Worm (Caenorhabditis elegans) whole organism, L4 larva: ENCODE results near the gene rcan-1.

ENCODE experiments used
- F10B5.3 ChIP-seq: sonication (generic microtip); optimal IDR thresholded peaks from 2 replicates; lab custom pipeline; 2016; ENCODE audit warnings: mild to moderate bottlenecking, missing genetic modification characterization, missing compliant biosample characterization
- F44E2.7 ChIP-seq: fragments of 200-800 bp; sonication (Bioruptor generic); IDR thresholded peaks from 2 replicates; pipeline ENCODE4 v2.1.2; 2022; ENCODE audit warnings: missing genetic modification characterization, missing compliant biosample characterization
- F49E8.2 ChIP-seq: sonication (generic microtip); optimal IDR thresholded peaks from 2 replicates; lab custom pipeline; 2016; ENCODE audit warnings: missing compliant biosample characterization, mild to moderate bottlenecking, missing genetic modification characterization, borderline replicate concordance
- R02D3.7 ChIP-seq: fragments of 150-350 bp; sonication (generic microtip); optimal IDR thresholded peaks from 3 replicates; lab custom pipeline; 2014; ENCODE audit warnings: missing biosample characterization, missing genetic modification characterization
- T26A8.4 ChIP-seq: fragments of 200-800 bp; sonication (Bioruptor generic); IDR thresholded peaks from 2 replicates; pipeline ENCODE4 v1.3.6; 2022; ENCODE audit warnings: missing genetic modification characterization, missing compliant biosample characterization
- Y48G9A.11 ChIP-seq: fragments of 200-800 bp; sonication (Bioruptor generic); IDR thresholded peaks from 2 replicates; pipeline ENCODE4 v1.3.6; 2022; ENCODE audit warnings: missing genetic modification reagents, missing genetic modification characterization, missing compliant biosample characterization
- ZK546.5 ChIP-seq, 2 experiments: sonication (generic microtip); optimal IDR thresholded peaks; 2 replicates each; lab custom pipeline; 2017; ENCODE audit warnings: missing biosample characterization in 2 of 2, missing genetic modification characterization in 2 of 2
- ama-1 ChIP-seq: fragments of 150-350 bp; optimal IDR thresholded peaks from 2 replicates; lab custom pipeline; 2014; ENCODE audit warnings: inconsistent platforms, mixed read lengths
- arid-1 ChIP-seq: fragments of 200-800 bp; sonication (Bioruptor generic); conservative IDR thresholded peaks from 2 replicates; pipeline ENCODE4 v1.3.6; 2022; ENCODE audit warnings: missing genetic modification reagents, missing genetic modification characterization, missing compliant biosample characterization
- ceh-32 ChIP-seq: sonication (generic microtip); optimal IDR thresholded peaks from 2 replicates; lab custom pipeline; 2016; ENCODE audit warnings: mild to moderate bottlenecking, missing genetic modification characterization, missing compliant biosample characterization; ENCODE audit not compliant: poor library complexity
- ces-1 ChIP-seq: fragments of 150-350 bp; sonication (generic microtip); optimal IDR thresholded peaks from 4 replicates; lab custom pipeline; 2014; ENCODE audit warnings: missing biosample characterization, missing genetic modification reagents, missing genetic modification characterization
- cey-2 ChIP-seq: sonication (generic microtip); optimal IDR thresholded peaks from 3 replicates; lab custom pipeline; 2017; ENCODE audit warnings: missing genetic modification characterization, mild to moderate bottlenecking, missing compliant biosample characterization, antibody characterized with exemption, borderline replicate concordance; ENCODE audit not compliant: insufficient read depth
- ctbp-1 ChIP-seq: fragments of 200-800 bp; sonication (Bioruptor generic); IDR thresholded peaks from 2 replicates; pipeline ENCODE4 v1.3.6; 2022; ENCODE audit warnings: missing genetic modification reagents, missing genetic modification characterization, missing compliant biosample characterization
- daf-12 ChIP-seq: fragments of 150-350 bp; optimal IDR thresholded peaks from 2 replicates; lab custom pipeline; 2014; ENCODE audit warnings: missing biosample characterization, missing genetic modification reagents, missing genetic modification characterization
- daf-16 ChIP-seq, 3 experiments: sonication (generic microtip); optimal IDR thresholded peaks; 2 replicates each; lab custom pipeline; 2016 to 2017; ENCODE audit warnings: missing genetic modification characterization in 3 of 3, missing genetic modification reagents in 3 of 3, mild to moderate bottlenecking in 2 of 3, missing compliant biosample characterization in 2 of 3, missing biosample characterization in 1 of 3, moderate library complexity in 1 of 3
- daf-19 ChIP-seq: fragments of 200-800 bp; sonication (Bioruptor generic); conservative IDR thresholded peaks from 2 replicates; pipeline ENCODE4 v1.3.6; 2022; ENCODE audit warnings: missing genetic modification characterization, missing compliant biosample characterization
- dmd-8 ChIP-seq: fragments of 200-800 bp; sonication (Bioruptor generic); IDR thresholded peaks from 2 replicates; pipeline ENCODE4 v1.3.6; 2022; ENCODE audit warnings: missing genetic modification characterization, missing compliant biosample characterization
- dmd-9 ChIP-seq: fragments of 200-800 bp; sonication (Bioruptor generic); IDR thresholded peaks from 2 replicates; pipeline ENCODE4 v1.3.6; 2022; ENCODE audit warnings: missing genetic modification reagents, missing genetic modification characterization, missing compliant biosample characterization
- dpl-1 ChIP-seq: fragments of 150-350 bp; optimal IDR thresholded peaks from 2 replicates; lab custom pipeline; 2014; ENCODE audit warnings: missing biosample characterization, missing genetic modification reagents, missing genetic modification characterization
- duxl-1 ChIP-seq: sonication (generic microtip); optimal IDR thresholded peaks from 2 replicates; lab custom pipeline; 2016; ENCODE audit warnings: mild to moderate bottlenecking, missing genetic modification characterization, moderate library complexity, missing compliant biosample characterization; ENCODE audit not compliant: poor library complexity
- dve-1 ChIP-seq: sonication (generic microtip); optimal IDR thresholded peaks from 2 replicates; lab custom pipeline; 2017; ENCODE audit warnings: antibody characterized with exemption, mild to moderate bottlenecking, missing genetic modification characterization, missing compliant biosample characterization; ENCODE audit not compliant: insufficient read depth
- egl-27 ChIP-seq: sonication (generic microtip); optimal IDR thresholded peaks from 3 replicates; lab custom pipeline; 2017; ENCODE audit warnings: missing biosample characterization, missing genetic modification reagents, missing genetic modification characterization
- hlh-11 ChIP-seq: fragments of 200-800 bp; sonication (Bioruptor generic); optimal IDR thresholded peaks from 2 replicates; lab custom pipeline; 2018; ENCODE audit warnings: mild to moderate bottlenecking, missing genetic modification characterization, missing compliant biosample characterization
- hlh-30 ChIP-seq: sonication (generic microtip); optimal IDR thresholded peaks from 2 replicates; lab custom pipeline; 2017; ENCODE audit warnings: antibody characterized with exemption, mild to moderate bottlenecking, missing genetic modification characterization, missing compliant biosample characterization; ENCODE audit not compliant: insufficient read depth
- lin-1 ChIP-seq: fragments of 200-800 bp; sonication (Bioruptor generic); IDR thresholded peaks from 2 replicates; pipeline ENCODE4 v1.3.6; 2022; ENCODE audit warnings: missing genetic modification reagents, missing genetic modification characterization, missing compliant biosample characterization
- lin-13 ChIP-seq: fragments of 150-350 bp; optimal IDR thresholded peaks from 2 replicates; lab custom pipeline; 2014; ENCODE audit warnings: missing biosample characterization, missing genetic modification reagents, missing genetic modification characterization
- lin-38 ChIP-seq: fragments of 200-800 bp; sonication (Bioruptor generic); IDR thresholded peaks from 2 replicates; pipeline ENCODE4 v1.3.6; 2022; ENCODE audit warnings: missing genetic modification reagents, missing genetic modification characterization, missing compliant biosample characterization
- lir-3 ChIP-seq: sonication (generic microtip); optimal IDR thresholded peaks from 2 replicates; lab custom pipeline; 2016; ENCODE audit warnings: mild to moderate bottlenecking, missing genetic modification characterization, missing compliant biosample characterization
- lsy-2 ChIP-seq, 2 experiments: fragments of 150-350 bp in 1 of 2; sonication (generic microtip) in 1 of 2; optimal IDR thresholded peaks; 2 replicates each; lab custom pipeline; 2014 to 2017; ENCODE audit warnings: missing biosample characterization in 2 of 2, missing genetic modification characterization in 2 of 2
- mep-1 ChIP-seq: fragments of 150-350 bp; sonication (generic microtip); optimal IDR thresholded peaks from 3 replicates; lab custom pipeline; 2014; ENCODE audit warnings: missing biosample characterization, missing genetic modification characterization
- mes-2 ChIP-seq: sonication (generic microtip); optimal IDR thresholded peaks from 2 replicates; lab custom pipeline; 2016; ENCODE audit warnings: missing genotype, mild to moderate bottlenecking, missing genetic modification characterization, missing compliant biosample characterization; ENCODE audit not compliant: poor library complexity, severe bottlenecking
- nhr-102 ChIP-seq: sonication (generic microtip); optimal IDR thresholded peaks from 2 replicates; lab custom pipeline; 2016; ENCODE audit warnings: mild to moderate bottlenecking, missing genetic modification characterization, moderate library complexity, missing compliant biosample characterization
- nhr-25 ChIP-seq: sonication (generic microtip); optimal IDR thresholded peaks from 2 replicates; lab custom pipeline; 2017; ENCODE audit warnings: missing genetic modification characterization, mild to moderate bottlenecking, missing compliant biosample characterization, antibody characterized with exemption, moderate library complexity, borderline replicate concordance; ENCODE audit not compliant: insufficient read depth
- nhr-42 ChIP-seq: fragments of 200-800 bp; sonication (Bioruptor generic); IDR thresholded peaks from 2 replicates; pipeline ENCODE4 v1.3.6; 2022; ENCODE audit warnings: missing genetic modification characterization, missing compliant biosample characterization
- nhr-6 ChIP-seq: fragments of 150-350 bp; optimal IDR thresholded peaks from 2 replicates; lab custom pipeline; 2014; ENCODE audit warnings: missing biosample characterization, missing genetic modification characterization
- pha-4 ChIP-seq, 2 experiments: fragments of 150-350 bp in 1 of 2; fragments of 200-800 bp in 1 of 2; sonication (Bioruptor generic) in 1 of 2; IDR thresholded peaks in 1 of 2; optimal IDR thresholded peaks in 1 of 2; 2 replicates each; pipeline versions ENCODE4 v1.3.6 to Lab custom; 2014 to 2022; ENCODE audit warnings: missing genetic modification characterization in 2 of 2, missing genetic modification reagents in 2 of 2, missing biosample characterization in 1 of 2, missing compliant biosample characterization in 1 of 2
- php-3 ChIP-seq: fragments of 200-800 bp; sonication (Bioruptor generic); IDR thresholded peaks from 2 replicates; pipeline ENCODE4 v1.3.6; 2022; ENCODE audit warnings: missing genetic modification reagents, missing genetic modification characterization, missing compliant biosample characterization
- rbr-2 ChIP-seq: sonication (generic microtip); optimal IDR thresholded peaks from 2 replicates; lab custom pipeline; 2016; ENCODE audit warnings: missing genotype, missing genetic modification characterization, missing compliant biosample characterization
- set-16 ChIP-seq: fragments of 200-800 bp; sonication (Bioruptor generic); IDR thresholded peaks from 2 replicates; pipeline ENCODE4 v1.3.6; 2022; ENCODE audit warnings: missing genetic modification reagents, missing genetic modification characterization, missing compliant biosample characterization
- snpc-1.2 ChIP-seq: fragments of 200-800 bp; sonication (Bioruptor generic); IDR thresholded peaks from 2 replicates; pipeline ENCODE4 v1.3.6; 2022; ENCODE audit warnings: missing genetic modification reagents, missing genetic modification characterization, missing compliant biosample characterization
- snpc-4 ChIP-seq: fragments of 150-350 bp; optimal IDR thresholded peaks from 2 replicates; lab custom pipeline; 2014; ENCODE audit warnings: missing biosample characterization, missing genetic modification characterization
- spr-1 ChIP-seq: sonication (generic microtip); optimal IDR thresholded peaks from 2 replicates; lab custom pipeline; 2016; ENCODE audit warnings: mild to moderate bottlenecking, missing genetic modification characterization, missing compliant biosample characterization
- unc-130 ChIP-seq: sonication (generic microtip); optimal IDR thresholded peaks from 2 replicates; lab custom pipeline; 2016; ENCODE audit warnings: missing genetic modification reagents, missing genetic modification characterization, missing compliant biosample characterization
- unc-62 ChIP-seq, 3 experiments: fragments of 150-350 bp in 1 of 3; sonication (generic microtip); optimal IDR thresholded peaks in 2 of 3; peaks in 1 of 3; 1 replicate in 1 of 3; 2 replicates in 2 of 3; lab custom pipeline; 2014 to 2017; ENCODE audit warnings: missing biosample characterization in 3 of 3, missing genetic modification characterization in 3 of 3, missing genetic modification reagents in 3 of 3, missing genotype in 1 of 3
- vab-7 ChIP-seq: fragments of 200-800 bp; sonication (Bioruptor generic); IDR thresholded peaks from 2 replicates; pipeline ENCODE4 v1.3.6; 2022; ENCODE audit warnings: missing genetic modification reagents, missing genetic modification characterization, missing compliant biosample characterization
- zip-11 ChIP-seq: fragments of 200-800 bp; sonication (Bioruptor generic); IDR thresholded peaks from 2 replicates; pipeline ENCODE4 v1.3.6; 2022; ENCODE audit warnings: missing genetic modification characterization, missing compliant biosample characterization
- zip-2 ChIP-seq: fragments of 150-350 bp; optimal IDR thresholded peaks from 2 replicates; lab custom pipeline; 2014; ENCODE audit warnings: missing biosample characterization, missing genetic modification characterization

The rcan-1 gene

DNA sequence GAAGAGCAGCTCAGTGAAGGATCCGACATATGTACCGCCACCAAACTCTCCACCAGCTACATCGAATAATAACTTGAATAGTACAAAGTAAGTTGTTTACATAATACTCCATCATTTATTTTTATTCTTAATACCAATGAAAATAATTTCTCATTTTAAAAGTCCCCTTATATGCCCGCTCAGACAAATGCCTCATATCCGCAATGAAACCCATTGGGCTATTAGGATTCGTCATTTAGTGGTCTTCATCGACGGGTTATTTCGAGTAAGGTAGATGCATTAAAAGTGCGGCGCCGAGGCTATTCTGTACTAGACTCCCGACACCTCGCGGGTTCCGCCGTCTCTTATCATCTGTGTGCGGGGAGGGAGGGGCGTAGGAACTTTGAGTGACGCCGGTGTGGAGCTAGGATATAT is 30.2 kb downstream of the rcan-1 start:
- TF ChIP-seq zip-11 (no peak), duxl-1 (tag; lab: Kevin White, UChicago) (peak; percentile 74), ama-1 (lab: Kevin White, UChicago) (peak; percentile 88), lir-3 (no peak), snpc-4 (tag; lab: Kevin White, UChicago) (peak; percentile 84), snpc-1.2 (GFP tag; lab: Robert Waterston, UW) (peak; percentile 84), spr-1 (tag; lab: Kevin White, UChicago) (no peak), ceh-32 (tag; lab: Kevin White, UChicago) (no peak), Y48G9A.11 (peak; percentile 57), lin-13 (peak; percentile 60), mep-1 (tag; lab: Kevin White, UChicago) (peak; percentile 57), daf-19 (no peak), ces-1 (GFP tag; lab: Kevin White, UChicago) (no peak), dmd-9 (GFP tag; lab: Robert Waterston, UW) (no peak; the same call in 1 of the 2 replicates), hlh-30 (tag; lab: Kevin White, UChicago) (peak; percentile 27), mes-2 (peak; percentile 76), pha-4 (GFP tag; IDR thresholded peaks at IDR 0.05; lab: Robert Waterston, UW) (no peak; the same call in 1 of the 2 replicates), pha-4 (tag; optimal IDR thresholded peaks at IDR 0.05; lab: Kevin White, UChicago) (no peak), unc-62 (GFP tag; optimal IDR thresholded peaks at IDR 0.05 in 1 of 2; lab: Kevin White, UChicago) (no peak), unc-62 (tag; optimal IDR thresholded peaks at IDR 0.05; lab: Kevin White, UChicago) (no peak), T26A8.4 (GFP tag; lab: Robert Waterston, UW) (peak; percentile 72), nhr-42 (0 out of 2 replicates have a peak, but pooled peaks have one; percentile 30), nhr-102 (tag; lab: Kevin White, UChicago) (peak; percentile 62), lin-38 (GFP tag; lab: Robert Waterston, UW) (peak; percentile 88), unc-130 (peak; percentile 64), hlh-11 (tag; lab: Kevin White, UChicago) (peak; percentile 35), ctbp-1 (GFP tag; lab: Robert Waterston, UW) (0 out of 2 replicates have a peak, but pooled peaks have one; percentile 16), daf-16 (GFP tag; optimal IDR thresholded peaks at IDR 0.05; lab: Kevin White, UChicago) (peak in 1 of 2 experiments; percentile 5), daf-16 (tag; optimal IDR thresholded peaks at IDR 0.05; lab: Kevin White, UChicago) (peak; percentile 63), daf-12 (tag; lab: Kevin White, UChicago) (no peak), dpl-1 (GFP tag; lab: Kevin White, UChicago) (peak; percentile 21), F49E8.2 (tag; lab: Kevin White, UChicago) (peak; percentile 93), lsy-2 (tag; optimal IDR thresholded peaks at IDR 0.05; lab: Kevin White, UChicago) (peak in 1 of 2 experiments; percentile 46), ZK546.5 (tag; optimal IDR thresholded peaks at IDR 0.05; lab: Kevin White, UChicago) (no peak), zip-2 (peak; percentile 9), F10B5.3 (peak; percentile 41), egl-27 (no peak), php-3 (GFP tag; lab: Robert Waterston, UW) (peak; percentile 67), rbr-2 (tag; lab: Kevin White, UChicago) (peak; percentile 32), R02D3.7 (tag; lab: Kevin White, UChicago) (no peak), nhr-6 (tag; lab: Kevin White, UChicago) (no peak), arid-1 (peak; percentile 33; the same call in 1 of the 2 replicates), lin-1 (GFP tag; lab: Robert Waterston, UW) (0 out of 2 replicates have a peak, but pooled peaks have one; percentile 44), dve-1 (tag; lab: Kevin White, UChicago) (peak; percentile 60), vab-7 (GFP tag; lab: Robert Waterston, UW) (peak; percentile 50; the same call in 1 of the 2 replicates), nhr-25 (tag; lab: Kevin White, UChicago) (no peak), set-16 (GFP tag; lab: Robert Waterston, UW) (peak; percentile 20; the same call in 1 of the 2 replicates), F44E2.7 (0 out of 2 replicates have a peak, but pooled peaks have one; percentile 29), dmd-8 (GFP tag; lab: Robert Waterston, UW) (no peak), cey-2 (tag; lab: Kevin White, UChicago) (no peak)
